Worm (Caenorhabditis elegans): ENCODE results near the gene H43I07.1.

DNA sequence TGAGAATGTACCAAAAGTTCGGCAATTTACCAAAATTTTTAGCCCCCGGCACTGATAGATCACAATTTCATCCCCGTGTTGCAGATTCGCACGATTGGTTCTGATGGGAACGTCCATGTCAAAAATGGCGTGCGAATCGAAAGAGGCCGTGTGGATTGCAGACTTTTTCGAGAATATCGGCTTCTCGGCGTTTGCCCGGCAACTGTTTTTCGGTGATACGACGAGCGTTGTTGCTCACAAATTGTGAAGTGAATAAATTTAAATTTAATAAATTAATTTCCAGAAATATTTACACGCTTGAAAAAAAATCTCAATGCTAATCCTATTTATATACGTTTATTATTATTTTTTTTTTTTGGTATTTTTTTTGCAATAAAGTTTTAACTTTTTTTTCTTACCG, 14.9 kb upstream of the H43I07.1 start:
- TF ChIP-seq ref-1 (GFP tag; conservative IDR thresholded peaks at IDR 0.05): no peak
- no peak for TF ChIP-seq tab-1 (GFP tag; IDR thresholded peaks at IDR 0.05)
- TF ChIP-seq ztf-29 (GFP tag; IDR thresholded peaks at IDR 0.05): no peak
- TF ChIP-seq ztf-23 (GFP tag; IDR thresholded peaks at IDR 0.05): no peak
- TF ChIP-seq cog-1 (tag; optimal IDR thresholded peaks at IDR 0.05): no peak
- no peak for TF ChIP-seq med-1 (GFP tag; optimal IDR thresholded peaks at IDR 0.05; ENCODE audit: insufficient read depth)
